Worm (Caenorhabditis elegans): ENCODE measurements around the gene F35C11.5.

Gene F35C11.5

DNA sequence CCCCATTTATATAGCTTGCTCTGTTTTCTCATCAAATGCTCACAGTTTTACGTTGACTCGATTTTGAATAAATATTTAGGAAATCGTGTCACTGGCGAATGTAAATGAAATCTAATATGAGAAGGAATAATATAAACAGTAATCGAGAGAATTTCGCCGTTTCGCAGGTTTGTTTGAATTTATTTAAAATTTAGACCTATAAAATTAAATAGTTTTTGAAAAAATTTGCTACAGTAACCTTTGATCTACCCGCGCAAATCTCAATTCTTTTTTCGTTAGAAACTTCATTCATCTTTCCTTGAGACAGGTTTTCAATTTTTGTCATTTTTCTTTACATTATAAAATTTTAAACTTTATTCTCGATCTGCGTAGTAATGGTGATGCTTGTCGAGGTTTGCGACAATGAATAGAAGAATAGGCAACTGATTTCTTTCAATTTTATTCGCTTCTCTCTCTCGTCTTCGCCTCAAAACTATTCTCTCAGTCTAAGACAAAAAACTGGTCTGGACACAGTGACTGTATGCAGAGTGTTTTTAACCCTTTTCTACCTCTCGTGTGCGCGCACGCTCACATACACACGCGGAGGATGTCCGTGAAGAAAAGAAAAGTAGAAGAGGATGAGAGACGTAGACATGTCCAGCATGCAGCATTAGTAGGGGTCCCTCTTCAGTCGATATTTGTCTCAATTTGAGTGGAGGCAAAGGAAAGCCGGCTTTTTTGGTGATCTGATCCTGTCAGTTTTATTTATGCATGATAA lies 31.1 kb upstream of the F35C11.5 start, which contains the start of gene dab-1:
TSS of gene dab-1 (plus strand) at position 78 of the 757 bp plus-strand sequence.
- no peak for TF ChIP-seq med-1 (GFP tag; optimal IDR thresholded peaks at IDR 0.05; ENCODE audit: insufficient read depth)

DNA sequence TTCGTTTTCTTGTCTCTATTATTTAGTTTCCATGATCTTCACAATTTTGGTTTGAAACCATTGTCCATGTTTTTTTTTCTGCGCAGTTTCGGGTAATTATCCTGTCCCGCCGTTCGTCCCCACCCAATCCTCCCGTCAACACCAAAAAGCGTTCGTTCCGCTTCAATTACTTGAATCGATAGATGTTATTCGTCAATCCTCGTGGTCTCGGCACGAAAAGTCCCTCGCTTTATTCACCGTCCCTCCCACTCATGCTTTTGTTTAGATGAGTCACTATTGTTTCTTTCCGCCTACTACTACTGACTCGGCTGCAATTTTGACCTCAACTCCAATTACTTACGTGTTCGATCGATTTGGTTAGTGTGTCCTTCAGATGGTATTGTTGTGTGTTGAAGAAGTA lies 30.1 kb upstream of the F35C11.5 start:
- TF ChIP-seq flt-1 (GFP tag; IDR thresholded peaks at IDR 0.05) (no peak), med-1 (GFP tag; optimal IDR thresholded peaks at IDR 0.05; ENCODE audit: insufficient read depth) (no peak), ref-1 (GFP tag; conservative IDR thresholded peaks at IDR 0.05) (no peak), ztf-29 (GFP tag; IDR thresholded peaks at IDR 0.05) (no peak), tab-1 (GFP tag; IDR thresholded peaks at IDR 0.05) (no peak), ztf-23 (GFP tag; IDR thresholded peaks at IDR 0.05) (no peak), T22C8.4 (GFP tag; IDR thresholded peaks at IDR 0.05) (no peak), klf-2 (GFP tag; conservative IDR thresholded peaks at IDR 0.05) (no peak), cog-1 (tag; optimal IDR thresholded peaks at IDR 0.05) (no peak)

DNA sequence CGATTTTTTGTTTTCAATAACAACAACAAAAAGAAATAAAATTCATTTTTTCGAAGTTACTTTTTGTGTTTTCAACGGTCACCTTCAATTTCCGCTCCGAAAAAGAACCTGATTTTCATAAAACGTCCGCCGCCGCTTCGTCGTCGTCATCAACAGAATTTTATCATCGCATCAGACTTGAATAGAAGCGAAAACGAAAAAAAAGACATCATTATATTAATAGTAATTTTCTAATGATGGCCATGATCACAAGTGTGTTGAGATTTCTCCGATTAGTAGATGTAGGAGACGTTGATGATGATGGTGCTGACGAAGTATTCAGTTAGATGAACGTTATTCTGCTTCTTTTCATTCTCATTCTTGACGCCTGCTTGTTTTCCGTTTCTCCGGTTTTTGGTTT lies 29.6 kb upstream of the F35C11.5 start:
- TF ChIP-seq flt-1 (GFP tag; IDR thresholded peaks at IDR 0.05) (no peak), T22C8.4 (GFP tag; IDR thresholded peaks at IDR 0.05) (no peak), med-1 (GFP tag; optimal IDR thresholded peaks at IDR 0.05; ENCODE audit: insufficient read depth) (no peak), ztf-29 (GFP tag; IDR thresholded peaks at IDR 0.05) (no peak)

DNA sequence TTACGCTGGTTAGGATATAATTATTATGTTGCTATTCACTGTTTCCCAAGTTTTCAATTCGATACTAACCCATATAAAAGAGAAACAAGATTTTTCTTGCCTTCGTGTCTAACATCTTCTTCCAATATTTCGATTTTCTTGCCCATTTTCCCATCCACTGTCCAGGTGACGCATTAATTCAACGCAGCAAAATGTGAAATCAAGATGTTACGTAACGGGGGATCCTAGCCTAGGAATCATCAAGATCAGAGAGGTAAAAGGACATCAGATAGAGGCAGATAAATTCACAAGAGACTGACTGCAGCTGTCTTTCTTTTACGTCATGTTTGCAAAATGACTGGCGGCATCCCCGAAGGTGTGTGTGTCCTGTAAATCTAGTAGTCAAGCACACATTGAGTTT lies 28.9 kb upstream of the F35C11.5 start:
- TF ChIP-seq tab-1 (GFP tag; IDR thresholded peaks at IDR 0.05), result no peak

DNA sequence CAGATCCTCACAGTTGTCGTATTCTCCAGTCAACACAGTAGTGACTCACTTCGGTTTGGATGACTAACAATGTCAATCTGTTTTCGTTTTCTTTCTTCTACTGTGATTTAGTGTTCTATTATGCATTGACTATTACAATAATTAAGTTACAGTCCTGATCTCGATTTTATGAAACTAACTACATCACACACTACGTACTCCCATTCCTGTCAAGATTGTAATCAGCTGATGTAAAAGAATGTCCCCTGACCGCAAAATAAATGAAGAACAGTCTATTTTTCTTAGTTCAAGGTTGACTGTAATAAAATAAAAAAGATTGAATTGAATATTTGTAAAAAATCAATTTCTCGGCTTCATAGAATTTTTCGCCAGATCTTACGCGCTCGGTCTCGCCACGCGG lies 28.2 kb upstream of the F35C11.5 start:
- no peak for TF ChIP-seq cog-1 (tag; optimal IDR thresholded peaks at IDR 0.05)
- TF ChIP-seq ztf-29 (GFP tag; IDR thresholded peaks at IDR 0.05), result no peak
- TF ChIP-seq ztf-23 (GFP tag; IDR thresholded peaks at IDR 0.05), result no peak
- TF ChIP-seq klf-2 (GFP tag; conservative IDR thresholded peaks at IDR 0.05), result no peak
- TF ChIP-seq med-1 (GFP tag; optimal IDR thresholded peaks at IDR 0.05; ENCODE audit: insufficient read depth), result no peak
- no peak for TF ChIP-seq tab-1 (GFP tag; IDR thresholded peaks at IDR 0.05)
- TF ChIP-seq T22C8.4 (GFP tag; IDR thresholded peaks at IDR 0.05), result no peak
- TF ChIP-seq flt-1 (GFP tag; IDR thresholded peaks at IDR 0.05), result no peak
- no peak for TF ChIP-seq ref-1 (GFP tag; conservative IDR thresholded peaks at IDR 0.05)

DNA sequence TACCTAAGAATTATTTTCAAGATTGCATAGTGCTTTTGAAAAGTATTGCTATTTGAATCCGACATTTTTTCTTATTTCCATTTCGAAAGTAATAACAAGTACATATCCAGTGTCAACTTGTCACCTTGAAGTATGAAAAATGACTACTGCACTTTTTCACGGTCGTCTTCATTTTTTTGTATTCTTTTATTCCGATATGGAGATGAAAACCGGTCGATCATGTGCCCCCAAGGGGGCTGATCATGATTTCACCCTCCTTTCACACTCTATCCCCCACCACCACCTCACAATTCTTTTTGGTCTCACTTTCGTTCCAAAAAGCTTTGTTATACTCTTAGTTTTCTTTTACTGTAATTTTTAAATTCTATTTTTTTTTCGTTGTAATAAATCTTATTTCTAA lies 27.6 kb upstream of the F35C11.5 start:
- TF ChIP-seq tab-1 (GFP tag; IDR thresholded peaks at IDR 0.05) (no peak), ztf-29 (GFP tag; IDR thresholded peaks at IDR 0.05) (no peak), ztf-23 (GFP tag; IDR thresholded peaks at IDR 0.05) (no peak), cog-1 (tag; optimal IDR thresholded peaks at IDR 0.05) (no peak), med-1 (GFP tag; optimal IDR thresholded peaks at IDR 0.05; ENCODE audit: insufficient read depth) (no peak), T22C8.4 (GFP tag; IDR thresholded peaks at IDR 0.05) (no peak), ref-1 (GFP tag; conservative IDR thresholded peaks at IDR 0.05) (no peak), flt-1 (GFP tag; IDR thresholded peaks at IDR 0.05) (no peak), klf-2 (GFP tag; conservative IDR thresholded peaks at IDR 0.05) (no peak)

DNA sequence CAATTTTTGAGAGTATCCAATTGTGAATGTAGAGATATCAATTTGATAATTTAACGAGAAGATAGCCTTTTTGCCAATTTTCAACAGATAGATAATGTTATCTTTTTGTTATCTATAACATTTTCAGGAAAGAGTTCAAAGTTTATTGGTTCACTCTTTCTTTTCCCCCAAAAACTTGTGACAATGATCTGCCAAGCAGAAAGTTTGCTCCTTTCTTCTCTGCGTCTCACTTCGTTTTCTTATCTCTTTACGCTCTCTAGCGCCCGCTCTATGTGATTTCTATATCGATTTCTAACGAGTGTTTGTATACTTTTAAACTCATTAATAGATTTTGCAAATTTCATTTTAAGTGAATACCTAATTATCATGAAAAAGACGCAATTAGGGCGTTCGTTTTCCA lies 27.1 kb upstream of the F35C11.5 start:
- TF ChIP-seq ref-1 (GFP tag; conservative IDR thresholded peaks at IDR 0.05), result no peak
- no peak for TF ChIP-seq ztf-29 (GFP tag; IDR thresholded peaks at IDR 0.05)
- no peak for TF ChIP-seq klf-2 (GFP tag; conservative IDR thresholded peaks at IDR 0.05)
- TF ChIP-seq med-1 (GFP tag; optimal IDR thresholded peaks at IDR 0.05; ENCODE audit: insufficient read depth), result no peak
- TF ChIP-seq ztf-23 (GFP tag; IDR thresholded peaks at IDR 0.05), result no peak
- TF ChIP-seq flt-1 (GFP tag; IDR thresholded peaks at IDR 0.05), result no peak
- no peak for TF ChIP-seq tab-1 (GFP tag; IDR thresholded peaks at IDR 0.05)
- no peak for TF ChIP-seq T22C8.4 (GFP tag; IDR thresholded peaks at IDR 0.05)
- no peak for TF ChIP-seq cog-1 (tag; optimal IDR thresholded peaks at IDR 0.05)

DNA sequence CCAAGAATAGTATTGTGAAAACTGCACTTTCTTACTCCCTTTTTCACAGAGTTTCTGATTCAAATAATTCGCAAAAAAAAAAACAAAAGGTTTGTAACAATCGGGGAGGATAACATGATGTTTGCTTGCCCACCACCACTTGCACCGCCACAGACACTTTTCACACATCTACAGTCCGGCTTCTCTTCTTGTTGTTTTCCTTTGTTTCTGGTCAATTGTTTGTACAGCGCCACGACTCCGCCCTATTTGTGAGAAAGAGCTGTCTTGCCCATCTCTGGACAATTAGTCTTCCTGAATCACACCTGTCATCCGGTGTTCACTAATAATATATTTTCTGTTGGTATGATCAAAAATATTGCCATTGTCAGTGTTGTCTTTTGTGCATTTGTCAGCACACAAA lies 22.6 kb upstream of the F35C11.5 start, which contains the start of gene M110.9:
TSS of gene M110.9 (plus strand) at position 301 of the 400 bp plus-strand sequence.
- no peak for TF ChIP-seq med-1 (GFP tag; optimal IDR thresholded peaks at IDR 0.05; ENCODE audit: insufficient read depth)
- TF ChIP-seq ref-1 (GFP tag; conservative IDR thresholded peaks at IDR 0.05), result no peak
- TF ChIP-seq tab-1 (GFP tag; IDR thresholded peaks at IDR 0.05), result no peak
- TF ChIP-seq cog-1 (tag; optimal IDR thresholded peaks at IDR 0.05), result no peak
- no peak for TF ChIP-seq klf-2 (GFP tag; conservative IDR thresholded peaks at IDR 0.05)
- TF ChIP-seq ztf-29 (GFP tag; IDR thresholded peaks at IDR 0.05), result no peak
- TF ChIP-seq T22C8.4 (GFP tag; IDR thresholded peaks at IDR 0.05), result no peak
- no peak for TF ChIP-seq ztf-23 (GFP tag; IDR thresholded peaks at IDR 0.05)
- TF ChIP-seq flt-1 (GFP tag; IDR thresholded peaks at IDR 0.05), result no peak

DNA sequence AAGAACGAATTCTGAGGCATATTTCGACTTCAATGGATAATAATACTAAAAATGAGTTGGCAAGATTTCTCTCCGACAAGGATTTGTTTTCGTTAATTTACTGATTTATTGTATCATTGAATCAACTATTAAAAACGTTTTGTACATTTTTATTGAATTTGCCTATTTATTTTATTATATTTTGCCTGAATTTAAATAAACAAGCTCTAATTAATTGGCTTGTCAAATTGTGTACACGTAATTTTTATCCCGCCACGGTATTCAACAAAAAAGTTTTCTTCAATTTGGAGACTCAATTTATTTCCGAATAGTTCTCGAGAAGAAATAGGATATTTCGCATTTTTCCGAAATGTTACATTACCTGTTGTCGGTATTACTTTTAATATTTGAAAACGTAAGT lies 21.1 kb upstream of the F35C11.5 start, which contains the start of gene M110.7:
TSS of gene M110.7 (plus strand) at position 301 of the 400 bp plus-strand sequence.
- TF ChIP-seq ztf-23 (GFP tag; IDR thresholded peaks at IDR 0.05) (no peak), ztf-29 (GFP tag; IDR thresholded peaks at IDR 0.05) (no peak), flt-1 (GFP tag; IDR thresholded peaks at IDR 0.05) (no peak), ref-1 (GFP tag; conservative IDR thresholded peaks at IDR 0.05) (no peak), T22C8.4 (GFP tag; IDR thresholded peaks at IDR 0.05) (no peak), tab-1 (GFP tag; IDR thresholded peaks at IDR 0.05) (no peak), cog-1 (tag; optimal IDR thresholded peaks at IDR 0.05) (no peak), klf-2 (GFP tag; conservative IDR thresholded peaks at IDR 0.05) (no peak), med-1 (GFP tag; optimal IDR thresholded peaks at IDR 0.05; ENCODE audit: insufficient read depth) (no peak)

DNA sequence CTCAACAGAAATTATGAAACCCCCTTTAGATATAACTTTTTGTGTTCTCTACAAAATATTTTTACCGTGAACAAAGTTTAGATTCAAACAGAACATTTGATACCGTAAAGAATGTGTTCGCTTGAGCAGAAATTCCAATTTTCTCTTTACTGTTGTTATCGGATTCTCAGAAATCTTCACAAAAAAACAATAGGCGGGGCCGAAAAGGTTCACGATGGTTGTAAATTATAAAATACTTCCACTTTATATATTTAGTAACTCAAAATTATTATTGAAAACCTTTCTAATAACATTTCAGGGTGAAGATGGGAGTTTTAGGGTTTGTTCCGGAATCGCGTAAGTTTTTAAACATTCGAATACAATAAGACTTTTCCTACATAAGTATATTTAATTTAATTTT lies 15.4 kb upstream of the F35C11.5 start, which contains the start of gene nlp-5:
TSS of gene nlp-5 (plus strand) at position 301 of the 400 bp plus-strand sequence.
- TF ChIP-seq flt-1 (GFP tag; IDR thresholded peaks at IDR 0.05), result no peak
- no peak for TF ChIP-seq ztf-29 (GFP tag; IDR thresholded peaks at IDR 0.05)
- TF ChIP-seq klf-2 (GFP tag; conservative IDR thresholded peaks at IDR 0.05), result no peak
- TF ChIP-seq ref-1 (GFP tag; conservative IDR thresholded peaks at IDR 0.05), result no peak
